Fruit fly (Drosophila melanogaster) whole organism, pupa: ENCODE data around the gene kra.
A peak's percentile ranks its signal among the peaks of the same experiment; 100 is the strongest.

Experiments
- CG10348 ChIP-seq: fragments of 200-800 bp; sonication (Bioruptor generic); IDR thresholded peaks from 2 replicates; pipeline ENCODE4 v1.3.6; 2022; ENCODE audit warnings: missing biosample characterization, missing genetic modification characterization
- CG14655 ChIP-seq: fragments of 200-800 bp; sonication (Bioruptor generic); optimal IDR thresholded peaks from 3 replicates; lab custom pipeline; 2017; ENCODE audit warnings: mild to moderate bottlenecking, missing biosample characterization, missing genetic modification reagents, missing genetic modification characterization
- CG15710 ChIP-seq: fragments of 200-800 bp; sonication (Bioruptor generic); optimal IDR thresholded peaks from 2 replicates; lab custom pipeline; 2018; ENCODE audit warnings: missing biosample characterization, mild to moderate bottlenecking, missing genetic modification characterization, moderate library complexity
- CG17806 ChIP-seq: fragments of 200-800 bp; sonication (Bioruptor generic); optimal IDR thresholded peaks from 2 replicates; lab custom pipeline; 2018; ENCODE audit warnings: missing biosample characterization, mild to moderate bottlenecking, missing genetic modification characterization, moderate library complexity
- CG34367 ChIP-seq: fragments of 200-800 bp; sonication (Bioruptor generic); optimal IDR thresholded peaks from 2 replicates; lab custom pipeline; 2018; ENCODE audit warnings: missing biosample characterization, mild to moderate bottlenecking, missing genetic modification characterization
- CG4496 ChIP-seq: fragments of 200-800 bp; sonication (Bioruptor generic); IDR thresholded peaks from 3 replicates; pipeline ENCODE4 v1.3.6; 2022; ENCODE audit warnings: missing biosample characterization, missing genetic modification characterization
- CG8159 ChIP-seq: fragments of 200-800 bp; sonication (Bioruptor generic); optimal IDR thresholded peaks from 3 replicates; lab custom pipeline; 2018; ENCODE audit warnings: missing biosample characterization, mild to moderate bottlenecking, missing genetic modification characterization, moderate library complexity
- CG8301 ChIP-seq: fragments of 200-800 bp; sonication (Bioruptor generic); optimal IDR thresholded peaks from 2 replicates; lab custom pipeline; 2018; ENCODE audit warnings: missing biosample characterization, mild to moderate bottlenecking, missing genetic modification characterization
- D1 ChIP-seq: fragments of 200-800 bp; sonication (Bioruptor generic); optimal IDR thresholded peaks from 2 replicates; lab custom pipeline; 2018; ENCODE audit warnings: missing biosample characterization, mild to moderate bottlenecking, missing genetic modification characterization, moderate library complexity
- EcR ChIP-seq: fragments of 200-800 bp; sonication (Bioruptor generic); optimal IDR thresholded peaks from 3 replicates; lab custom pipeline; 2019; ENCODE audit warnings: missing biosample characterization, missing genetic modification characterization, mild to moderate bottlenecking, moderate library complexity, missing genetic modification reagents
- Pif1B ChIP-seq: fragments of 200-800 bp; sonication (Bioruptor generic); optimal IDR thresholded peaks from 3 replicates; lab custom pipeline; 2016; ENCODE audit warnings: missing biosample characterization, missing genetic modification characterization
- fd96Ca ChIP-seq: fragments of 200-800 bp; sonication (Bioruptor generic); IDR thresholded peaks from 3 replicates; pipeline ENCODE4 v1.3.6; 2022; ENCODE audit warnings: missing biosample characterization, missing genetic modification characterization
- gl ChIP-seq: fragments of 200-800 bp; sonication (Bioruptor generic); optimal IDR thresholded peaks from 2 replicates; lab custom pipeline; 2018; ENCODE audit warnings: missing biosample characterization, mild to moderate bottlenecking, missing genetic modification characterization
- rn ChIP-seq: fragments of 200-800 bp; sonication (Bioruptor generic); IDR thresholded peaks from 2 replicates; pipeline ENCODE4 v1.3.6; 2022; ENCODE audit warnings: missing biosample characterization, missing genetic modification characterization

DNA sequence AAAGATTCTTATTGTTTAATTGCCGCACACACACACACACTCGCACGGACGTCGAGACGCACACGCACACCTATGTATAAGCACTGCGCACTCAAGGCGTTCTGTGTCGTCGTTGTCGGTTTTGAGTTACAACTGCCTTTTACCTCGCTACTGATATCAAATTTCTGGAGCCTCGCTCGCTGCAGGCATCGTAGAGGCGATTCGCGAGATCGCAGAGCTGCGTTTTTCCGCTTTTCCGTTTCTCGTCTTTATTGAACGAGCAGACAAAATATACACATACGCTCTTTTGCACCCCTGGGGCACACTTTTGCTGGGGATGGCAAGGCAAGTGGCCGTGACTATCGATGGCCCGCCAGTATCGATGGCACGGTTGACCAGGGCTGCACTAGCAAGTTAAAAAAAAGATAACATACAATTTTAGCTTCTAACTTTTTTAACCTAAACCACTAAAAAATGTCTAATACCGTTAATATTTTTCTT lies 53.4 kb downstream of the kra start, which contains the start of gene CG2519:
- TF ChIP-seq CG8301 (tag; lab: Kevin White, UChicago) (no peak), CG15710 (tag; lab: Kevin White, UChicago) (no peak), CG10348 (GFP tag; lab: Robert Waterston, UW) (no peak), CG8159 (tag; lab: Kevin White, UChicago) (no peak), CG14655 (GFP tag; lab: Kevin White, UChicago) (no peak), fd96Ca (GFP tag; lab: Robert Waterston, UW) (no peak; the same call in 1 of the 3 replicates), EcR (GFP tag; lab: Kevin White, UChicago) (no peak), rn (GFP tag; lab: Robert Waterston, UW) (0 out of 2 replicates have a peak, but pooled peaks have one; percentile 29), CG34367 (no peak), CG17806 (tag; lab: Kevin White, UChicago) (no peak), Pif1B (GFP tag; lab: Kevin White, UChicago) (no peak), CG4496 (peak; percentile 48; the same call in 2 of the 3 replicates), gl (tag; lab: Kevin White, UChicago) (no peak), D1 (tag; lab: Kevin White, UChicago) (no peak)
